Worm (Caenorhabditis elegans) whole organism, midembryonic: ENCODE measurements around the gene srxa-15.

Source experiments
- T22C8.4 ChIP-seq: fragments of 200-800 bp; sonication (Bioruptor generic); IDR thresholded peaks from 2 replicates; pipeline ENCODE4 v1.3.6; 2022; ENCODE audit warnings: missing genetic modification characterization, missing compliant biosample characterization
- cog-1 ChIP-seq: sonication (generic microtip); optimal IDR thresholded peaks from 2 replicates; lab custom pipeline; 2016; ENCODE audit warnings: missing genetic modification characterization, missing compliant biosample characterization
- flt-1 ChIP-seq: fragments of 200-800 bp; sonication (Bioruptor generic); IDR thresholded peaks from 2 replicates; pipeline ENCODE4 v1.3.6; 2022; ENCODE audit warnings: missing genetic modification characterization, missing compliant biosample characterization
- klf-2 ChIP-seq: fragments of 200-800 bp; sonication (Bioruptor generic); conservative IDR thresholded peaks from 2 replicates; pipeline ENCODE4 v1.3.6; 2022; ENCODE audit warnings: missing genetic modification reagents, missing genetic modification characterization, missing compliant biosample characterization
- med-1 ChIP-seq: sonication (generic microtip); optimal IDR thresholded peaks from 2 replicates; lab custom pipeline; 2017; ENCODE audit warnings: missing genetic modification characterization, mild to moderate bottlenecking, missing compliant biosample characterization, antibody characterized with exemption, missing genetic modification reagents; ENCODE audit not compliant: insufficient read depth
- ref-1 ChIP-seq: fragments of 200-800 bp; sonication (Bioruptor generic); conservative IDR thresholded peaks from 2 replicates; pipeline ENCODE4 v1.3.6; 2022; ENCODE audit warnings: missing genetic modification reagents, missing genetic modification characterization, missing compliant biosample characterization
- tab-1 ChIP-seq: fragments of 200-800 bp; sonication (Bioruptor generic); IDR thresholded peaks from 2 replicates; pipeline ENCODE4 v1.3.6; 2022; ENCODE audit warnings: missing genetic modification characterization, missing compliant biosample characterization
- ztf-23 ChIP-seq: fragments of 200-800 bp; sonication (Bioruptor generic); IDR thresholded peaks from 2 replicates; pipeline ENCODE4 v1.3.6; 2022; ENCODE audit warnings: missing genetic modification reagents, missing genetic modification characterization, missing compliant biosample characterization

DNA sequence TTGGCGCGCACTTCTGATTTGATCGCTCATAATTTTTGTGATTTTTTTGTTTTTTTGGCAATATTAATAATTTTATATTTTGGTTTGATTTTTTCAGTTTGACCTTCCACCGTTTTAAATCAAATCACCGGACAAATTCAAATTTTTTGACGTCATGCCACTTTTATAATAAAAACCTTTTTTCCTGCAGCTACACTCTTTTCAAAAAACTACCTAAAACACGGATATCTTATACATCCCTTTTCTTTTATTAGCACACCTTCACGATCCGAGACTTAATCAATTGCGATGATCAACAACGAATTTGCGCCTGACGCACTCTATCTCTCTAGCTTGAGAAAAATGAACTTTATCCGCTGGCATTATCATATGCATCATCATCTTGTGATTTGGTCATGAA, 32.5 kb upstream of the srxa-15 start, which contains the start of gene grd-2:
- no peak for TF ChIP-seq tab-1 (GFP tag; lab: Robert Waterston, UW)
- TF ChIP-seq flt-1, result no peak
- TF ChIP-seq ztf-23, result no peak
- no peak for TF ChIP-seq ref-1 (GFP tag; lab: Robert Waterston, UW)
- TF ChIP-seq klf-2, result no peak
- no peak for TF ChIP-seq med-1 (GFP tag; lab: Kevin White, UChicago)
- TF ChIP-seq T22C8.4 (GFP tag; lab: Robert Waterston, UW), result no peak
- no peak for TF ChIP-seq cog-1
